Worm (Caenorhabditis elegans): ENCODE results near the gene srh-284.

srh-284 gene

DNA sequence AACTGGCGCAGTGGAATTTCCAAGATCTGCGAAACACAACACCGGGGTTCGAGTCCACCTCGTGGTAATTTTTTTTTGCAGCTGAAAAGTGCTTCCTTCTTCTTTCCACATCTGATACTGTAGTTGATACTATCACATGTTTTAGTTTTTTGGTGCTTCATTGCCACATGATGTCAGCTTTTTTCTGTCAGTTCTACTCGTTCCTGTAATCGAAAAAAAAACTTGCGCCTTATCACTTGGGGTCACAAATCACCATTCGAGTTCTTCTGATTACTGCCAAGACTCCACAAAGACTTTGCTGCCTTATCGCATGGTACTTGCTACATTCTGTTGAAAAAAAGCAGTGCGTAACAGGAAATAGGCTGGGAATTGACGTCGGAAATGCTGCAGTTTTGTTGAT, 45.6 kb upstream of the srh-284 start (continued):
- no peak for TF ChIP-seq nhr-27 (tag; optimal IDR thresholded peaks at IDR 0.05)
- TF ChIP-seq F37B4.10 (GFP tag; IDR thresholded peaks at IDR 0.05), result no peak
- TF ChIP-seq snpc-1.1 (tag; optimal IDR thresholded peaks at IDR 0.05; ENCODE audit: insufficient read depth), result no peak
- no peak for TF ChIP-seq lsy-27 (tag; optimal IDR thresholded peaks at IDR 0.05; ENCODE audit: borderline replicate concordance, insufficient read depth)
- TF ChIP-seq ama-1 (optimal IDR thresholded peaks at IDR 0.05), result no peak
- no peak for TF ChIP-seq ama-1 (GFP tag; optimal IDR thresholded peaks at IDR 0.05)
- TF ChIP-seq rcor-1 (GFP tag; IDR thresholded peaks at IDR 0.05), result no peak
- TF ChIP-seq ekl-4 (GFP tag; IDR thresholded peaks at IDR 0.05), result no peak
- TF ChIP-seq pbrm-1 (GFP tag; IDR thresholded peaks at IDR 0.05), result no peak
- TF ChIP-seq hlh-26 (GFP tag; conservative IDR thresholded peaks at IDR 0.05), result no peak
- no peak for TF ChIP-seq athp-1 (tag; optimal IDR thresholded peaks at IDR 0.05)
- no peak for TF ChIP-seq rpc-1 (optimal IDR thresholded peaks at IDR 0.05)
- no peak for TF ChIP-seq rpc-1 (tag; optimal IDR thresholded peaks at IDR 0.05)
- no peak for TF ChIP-seq F49E8.2 (tag; optimal IDR thresholded peaks at IDR 0.05; ENCODE audit: insufficient read depth)
- TF ChIP-seq madf-10 (tag; optimal IDR thresholded peaks at IDR 0.05), result peak; percentile 20
- TF ChIP-seq sea-2 (GFP tag; IDR thresholded peaks at IDR 0.05), result no peak
- no peak for TF ChIP-seq snpc-1.3 (tag; optimal IDR thresholded peaks at IDR 0.05; ENCODE audit: insufficient read depth)
- TF ChIP-seq ztf-28 (GFP tag; IDR thresholded peaks at IDR 0.05), result no peak
- peak; percentile 30 for TF ChIP-seq pha-4 (tag; optimal IDR thresholded peaks at IDR 0.05)
- TF ChIP-seq somi-1 (GFP tag; optimal IDR thresholded peaks at IDR 0.05), result no peak
- TF ChIP-seq unc-62 (GFP tag; optimal IDR thresholded peaks at IDR 0.05), result peak; percentile 67
- TF ChIP-seq ztf-22 (GFP tag; optimal IDR thresholded peaks at IDR 0.05), result peak; percentile 83
- TF ChIP-seq B0019.2 (GFP tag; conservative IDR thresholded peaks at IDR 0.05), result no peak
- TF ChIP-seq fkh-3 (tag; optimal IDR thresholded peaks at IDR 0.05), result no peak
- no peak for TF ChIP-seq ztf-3 (GFP tag; optimal IDR thresholded peaks at IDR 0.05)
- TF ChIP-seq snpc-4 (GFP tag; optimal IDR thresholded peaks at IDR 0.05), result no peak
- TF ChIP-seq snpc-4 (tag; optimal IDR thresholded peaks at IDR 0.05), result peak in 2 of 4 experiments; percentile 25 to 72
- TF ChIP-seq hmg-20 (GFP tag; IDR thresholded peaks at IDR 0.05), result no peak
- no peak for TF ChIP-seq ceh-79 (tag; optimal IDR thresholded peaks at IDR 0.05)
- no peak for TF ChIP-seq F57A8.1 (GFP tag; optimal IDR thresholded peaks at IDR 0.05)
- TF ChIP-seq lin-26 (GFP tag; IDR thresholded peaks at IDR 0.05), result no peak
- no peak for TF ChIP-seq ceh-40 (GFP tag; IDR thresholded peaks at IDR 0.05)
- TF ChIP-seq zfh-2 (GFP tag; conservative IDR thresholded peaks at IDR 0.05), result no peak
- no peak for TF ChIP-seq egrh-3 (GFP tag; IDR thresholded peaks at IDR 0.05)
- peak; percentile 22; the same call in 1 of the 2 replicates for TF ChIP-seq cebp-1 (GFP tag; IDR thresholded peaks at IDR 0.05)
- TF ChIP-seq cebp-1 (tag; optimal IDR thresholded peaks at IDR 0.05), result peak; percentile 70
- no peak for TF ChIP-seq F52B5.7 (tag; optimal IDR thresholded peaks at IDR 0.05)
- no peak for TF ChIP-seq efl-1 (GFP tag; optimal IDR thresholded peaks at IDR 0.05)
- TF ChIP-seq nhr-90 (tag; optimal IDR thresholded peaks at IDR 0.05), result peak; percentile 6
- TF ChIP-seq nhr-179 (tag; optimal IDR thresholded peaks at IDR 0.05), result no peak
- no peak for TF ChIP-seq B0035.1 (tag; optimal IDR thresholded peaks at IDR 0.05)
- peak; percentile 49; the same call in 1 of the 2 replicates for TF ChIP-seq K11D2.4 (GFP tag; IDR thresholded peaks at IDR 0.05)
- no peak for TF ChIP-seq mel-28 (tag; optimal IDR thresholded peaks at IDR 0.05; ENCODE audit: borderline replicate concordance)
- TF ChIP-seq mcd-1 (GFP tag; IDR thresholded peaks at IDR 0.05), result no peak
- TF ChIP-seq chd-7 (tag; optimal IDR thresholded peaks at IDR 0.05), result no peak
- TF ChIP-seq gei-17 (GFP tag; optimal IDR thresholded peaks at IDR 0.05), result no peak
- no peak for TF ChIP-seq him-1 (tag; optimal IDR thresholded peaks at IDR 0.05)
- no peak for TF ChIP-seq nfya-2 (GFP tag; IDR thresholded peaks at IDR 0.05)
- no peak for TF ChIP-seq lin-35 (GFP tag; optimal IDR thresholded peaks at IDR 0.05)
- TF ChIP-seq Y95B8A.8 (GFP tag; IDR thresholded peaks at IDR 0.05), result peak; percentile 72; the same call in 1 of the 2 replicates
